Worm (Caenorhabditis elegans): ENCODE data around the gene W09D6.1.
A peak's percentile ranks its signal among the peaks of the same experiment; 100 is the strongest.

W09D6.1 gene

DNA sequence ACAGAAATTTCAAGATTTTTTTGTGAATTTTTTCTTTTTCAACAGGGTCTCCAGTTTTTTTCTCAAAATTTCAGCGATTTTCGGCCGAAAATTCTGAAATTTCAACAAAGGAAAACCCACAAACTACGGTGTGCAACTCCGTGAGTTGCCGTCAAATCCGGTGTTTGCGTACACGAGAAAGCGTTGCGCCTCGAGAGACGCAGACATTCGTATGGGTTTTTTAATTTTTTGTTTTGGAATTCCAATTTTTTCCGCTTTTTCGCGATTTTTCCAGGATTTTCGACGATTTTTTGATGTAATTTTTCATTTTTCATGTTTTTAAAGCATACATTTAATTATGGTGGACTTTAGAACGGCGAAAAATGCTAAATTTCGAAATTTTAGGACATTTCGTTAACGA is 32.5 kb upstream of the W09D6.1 start (continued):
- TF ChIP-seq zim-3 (tag; optimal IDR thresholded peaks at IDR 0.05) (no peak), unc-130 (GFP tag; optimal IDR thresholded peaks at IDR 0.05) (no peak), ztf-26 (tag; optimal IDR thresholded peaks at IDR 0.05) (no peak), madf-8 (GFP tag; conservative IDR thresholded peaks at IDR 0.05) (peak; percentile 69), nhr-27 (tag; optimal IDR thresholded peaks at IDR 0.05) (no peak), nhr-120 (GFP tag; IDR thresholded peaks at IDR 0.05) (no peak), rec-8 (tag; optimal IDR thresholded peaks at IDR 0.05) (no peak), Y53F4B.3 (GFP tag; IDR thresholded peaks at IDR 0.05) (0 out of 2 replicates have a peak, but pooled peaks have one; percentile 19), ceh-100 (GFP tag; IDR thresholded peaks at IDR 0.05) (peak; percentile 81), dpl-1 (GFP tag; optimal IDR thresholded peaks at IDR 0.05) (peak; percentile 48), madf-10 (tag; optimal IDR thresholded peaks at IDR 0.05) (no peak), atf-7 (tag; optimal IDR thresholded peaks at IDR 0.05) (no peak), ztf-3 (GFP tag; optimal IDR thresholded peaks at IDR 0.05) (no peak), die-1 (tag; optimal IDR thresholded peaks at IDR 0.05) (no peak), F49E8.2 (tag; optimal IDR thresholded peaks at IDR 0.05; ENCODE audit: insufficient read depth) (peak; percentile 75), dox-1 (GFP tag; IDR thresholded peaks at IDR 0.05) (peak; percentile 91; the same call in 1 of the 2 replicates), ztf-28 (GFP tag; IDR thresholded peaks at IDR 0.05) (0 out of 2 replicates have a peak, but pooled peaks have one; percentile 46), sptf-2 (GFP tag; optimal IDR thresholded peaks at IDR 0.05) (no peak), nhr-80 (tag; optimal IDR thresholded peaks at IDR 0.05) (no peak), hmg-20 (GFP tag; IDR thresholded peaks at IDR 0.05) (0 out of 2 replicates have a peak, but pooled peaks have one; percentile 20), hrde-1 (tag; optimal IDR thresholded peaks at IDR 0.05; ENCODE audit: borderline replicate concordance) (no peak), mcd-1 (GFP tag; IDR thresholded peaks at IDR 0.05) (peak; percentile 86), lin-35 (GFP tag; optimal IDR thresholded peaks at IDR 0.05) (peak in 1 of 3 experiments; percentile 28), aptf-3 (GFP tag; IDR thresholded peaks at IDR 0.05) (no peak), B0336.3 (GFP tag; IDR thresholded peaks at IDR 0.05) (peak; percentile 83), F37B4.10 (GFP tag; IDR thresholded peaks at IDR 0.05) (no peak), F57A8.1 (GFP tag; optimal IDR thresholded peaks at IDR 0.05) (no peak), pha-4 (tag; optimal IDR thresholded peaks at IDR 0.05) (no peak), C17E4.6 (GFP tag; IDR thresholded peaks at IDR 0.05) (peak; percentile 11; the same call in 1 of the 2 replicates), hmg-1.2 (GFP tag; IDR thresholded peaks at IDR 0.05) (peak; percentile 100), sea-2 (GFP tag; IDR thresholded peaks at IDR 0.05) (no peak), F10E7.11 (tag; optimal IDR thresholded peaks at IDR 0.05) (no peak), egl-18 (GFP tag; IDR thresholded peaks at IDR 0.05) (no peak), pbrm-1 (GFP tag; IDR thresholded peaks at IDR 0.05) (peak; percentile 84), akir-1 (GFP tag; optimal IDR thresholded peaks at IDR 0.05) (no peak), snpc-4 (GFP tag; optimal IDR thresholded peaks at IDR 0.05) (peak; percentile 62), snpc-4 (tag; optimal IDR thresholded peaks at IDR 0.05) (peak in 3 of 4 experiments; percentile 26 to 64 (median 47)), ztf-6 (GFP tag; IDR thresholded peaks at IDR 0.05) (no peak), cebp-2 (GFP tag; IDR thresholded peaks at IDR 0.05) (no peak), snpc-1.1 (tag; optimal IDR thresholded peaks at IDR 0.05; ENCODE audit: insufficient read depth) (peak; percentile 83), lsl-1 (GFP tag; optimal IDR thresholded peaks at IDR 0.05) (peak; percentile 89), aptf-2 (GFP tag; conservative IDR thresholded peaks at IDR 0.05) (no peak), lin-26 (GFP tag; IDR thresholded peaks at IDR 0.05) (no peak), cebp-1 (GFP tag; IDR thresholded peaks at IDR 0.05) (0 out of 2 replicates have a peak, but pooled peaks have one; percentile 26), cebp-1 (tag; optimal IDR thresholded peaks at IDR 0.05) (peak; percentile 69), Y67H2A.10 (GFP tag; conservative IDR thresholded peaks at IDR 0.05) (no peak), B0035.1 (tag; optimal IDR thresholded peaks at IDR 0.05) (no peak), ceh-91 (GFP tag; IDR thresholded peaks at IDR 0.05) (peak; percentile 57), ceh-40 (GFP tag; IDR thresholded peaks at IDR 0.05) (no peak)
